Worm (Caenorhabditis elegans) whole organism, midembryonic: Measurements from ENCODE around the gene str-25.

Experiments used
- flt-1 ChIP-seq: fragments of 200-800 bp; sonication (Bioruptor generic); IDR thresholded peaks from 2 replicates; pipeline ENCODE4 v1.3.6; 2022; ENCODE audit warnings: missing genetic modification characterization, missing compliant biosample characterization
- med-1 ChIP-seq: sonication (generic microtip); optimal IDR thresholded peaks from 2 replicates; lab custom pipeline; 2017; ENCODE audit warnings: missing genetic modification characterization, mild to moderate bottlenecking, missing compliant biosample characterization, antibody characterized with exemption, missing genetic modification reagents; ENCODE audit not compliant: insufficient read depth
- ref-1 ChIP-seq: fragments of 200-800 bp; sonication (Bioruptor generic); conservative IDR thresholded peaks from 2 replicates; pipeline ENCODE4 v1.3.6; 2022; ENCODE audit warnings: missing genetic modification reagents, missing genetic modification characterization, missing compliant biosample characterization
- ztf-23 ChIP-seq: fragments of 200-800 bp; sonication (Bioruptor generic); IDR thresholded peaks from 2 replicates; pipeline ENCODE4 v1.3.6; 2022; ENCODE audit warnings: missing genetic modification reagents, missing genetic modification characterization, missing compliant biosample characterization

- TF ChIP-seq flt-1 (GFP tag; lab: Robert Waterston, UW) (no peak), ztf-23 (GFP tag; lab: Robert Waterston, UW) (no peak), med-1 (no peak), ref-1 (GFP tag; lab: Robert Waterston, UW) (no peak)
Observed at ce11 chrV:16100103-16100730, 15.3 kb upstream of the str-25 start, which contains the start of gene cth-1.
